Fruit fly (Drosophila melanogaster) whole organism, embryonic: ENCODE results near the gene fwd.

Source experiments
- Abd-B ChIP-seq: fragments of 200-800 bp; sonication (Bioruptor generic); optimal IDR thresholded peaks from 2 replicates; lab custom pipeline; 2018; ENCODE audit warnings: missing biosample characterization, mild to moderate bottlenecking, missing genetic modification characterization, moderate library complexity
- Awh ChIP-seq: fragments of 200-800 bp; sonication (Bioruptor generic); IDR thresholded peaks from 2 replicates; pipeline ENCODE4, ENCODE4 v1.3.6; 2022; ENCODE audit warnings: missing biosample characterization, missing genetic modification characterization
- Blimp-1 ChIP-seq: fragments of 200-800 bp; sonication (Bioruptor generic); optimal IDR thresholded peaks from 3 replicates; lab custom pipeline; 2018; ENCODE audit warnings: missing biosample characterization, missing genetic modification characterization, mild to moderate bottlenecking, moderate library complexity, missing genetic modification reagents
- BtbVII ChIP-seq: fragments of 200-800 bp; sonication (Bioruptor generic); optimal IDR thresholded peaks from 3 replicates; lab custom pipeline; 2017; ENCODE audit warnings: missing biosample characterization, mild to moderate bottlenecking, missing genetic modification characterization
- Bteb2 ChIP-seq: fragments of 200-800 bp; sonication (Bioruptor generic); optimal IDR thresholded peaks from 2 replicates; lab custom pipeline; 2016; ENCODE audit warnings: missing biosample characterization, missing genetic modification characterization
- CG10267 ChIP-seq: fragments of 200-800 bp; sonication (Bioruptor generic); optimal IDR thresholded peaks from 2 replicates; lab custom pipeline; 2018; ENCODE audit warnings: missing biosample characterization, mild to moderate bottlenecking, missing genetic modification characterization, moderate library complexity
- CG14050 ChIP-seq: fragments of 200-800 bp; sonication (Bioruptor generic); IDR thresholded peaks from 3 replicates; pipeline ENCODE4 v1.3.6; 2022; ENCODE audit warnings: missing biosample characterization, missing genetic modification characterization
- CG31441 ChIP-seq: fragments of 200-800 bp; sonication (Bioruptor generic); IDR thresholded peaks from 2 replicates; pipeline ENCODE4 v1.3.6; 2022; ENCODE audit warnings: missing biosample characterization, missing genetic modification characterization
- CG3163 ChIP-seq: fragments of 200-800 bp; sonication (Bioruptor generic); optimal IDR thresholded peaks from 3 replicates; lab custom pipeline; 2016; ENCODE audit warnings: missing biosample characterization, missing genetic modification characterization
- CG33557 ChIP-seq: fragments of 200-800 bp; sonication (Bioruptor generic); optimal IDR thresholded peaks from 2 replicates; lab custom pipeline; 2019; ENCODE audit warnings: missing biosample characterization, mild to moderate bottlenecking, missing genetic modification characterization, moderate library complexity
- CG3407 ChIP-seq: fragments of 200-800 bp; sonication (Bioruptor generic); optimal IDR thresholded peaks from 2 replicates; lab custom pipeline; 2018; ENCODE audit warnings: missing biosample characterization, mild to moderate bottlenecking, missing genetic modification characterization
- CG3726 ChIP-seq: fragments of 200-800 bp; sonication (Bioruptor generic); IDR thresholded peaks from 3 replicates; pipeline ENCODE4, ENCODE4 v1.3.6; 2022; ENCODE audit warnings: missing biosample characterization, missing genetic modification characterization
- CG4730 ChIP-seq: fragments of 200-800 bp; sonication (Bioruptor generic); IDR thresholded peaks from 2 replicates; pipeline ENCODE4 v1.3.6; 2022; ENCODE audit warnings: missing biosample characterization, missing genetic modification characterization
- CG7357 ChIP-seq: fragments of 200-800 bp; sonication (Bioruptor generic); IDR thresholded peaks from 3 replicates; pipeline ENCODE4 v1.3.6; 2022; ENCODE audit warnings: missing biosample characterization, missing genetic modification characterization
- CG7839 ChIP-seq: fragments of 200-800 bp; sonication (Bioruptor generic); optimal IDR thresholded peaks from 3 replicates; lab custom pipeline; 2018; ENCODE audit warnings: missing biosample characterization, mild to moderate bottlenecking, missing genetic modification characterization, moderate library complexity
- CG9609 ChIP-seq: fragments of 200-800 bp; sonication (Bioruptor generic); optimal IDR thresholded peaks from 3 replicates; lab custom pipeline; 2016; ENCODE audit warnings: missing biosample characterization, missing genetic modification characterization
- Dip2 ChIP-seq: fragments of 200-800 bp; sonication (Bioruptor generic); IDR thresholded peaks from 2 replicates; pipeline ENCODE4 v1.3.6; 2022; ENCODE audit warnings: missing biosample characterization, missing genetic modification characterization
- E2f2 ChIP-seq: fragments of 200-800 bp; sonication (Bioruptor generic); IDR thresholded peaks from 2 replicates; pipeline ENCODE4 v1.3.6; 2022; ENCODE audit warnings: missing biosample characterization, missing genetic modification characterization
- HHEX ChIP-seq: fragments of 200-800 bp; sonication (Bioruptor generic); optimal IDR thresholded peaks from 3 replicates; lab custom pipeline; 2017; ENCODE audit warnings: missing biosample characterization, mild to moderate bottlenecking, missing genetic modification characterization, missing genetic modification reagents
- HmgD ChIP-seq: fragments of 200-800 bp; sonication (Bioruptor generic); optimal IDR thresholded peaks from 3 replicates; lab custom pipeline; 2016; ENCODE audit warnings: missing biosample characterization, missing genetic modification characterization
- Hmx ChIP-seq: fragments of 200-800 bp; sonication (Bioruptor generic); optimal IDR thresholded peaks from 2 replicates; lab custom pipeline; 2016; ENCODE audit warnings: missing biosample characterization, missing genetic modification characterization
- Hsf ChIP-seq: fragments of 200-800 bp; sonication (Bioruptor generic); optimal IDR thresholded peaks from 3 replicates; lab custom pipeline; 2016; ENCODE audit warnings: missing biosample characterization, missing genetic modification characterization
- Meics ChIP-seq: fragments of 200-800 bp; sonication (Bioruptor generic); optimal IDR thresholded peaks from 2 replicates; lab custom pipeline; 2017; ENCODE audit warnings: missing biosample characterization, mild to moderate bottlenecking, missing genetic modification characterization
- Myb ChIP-seq: fragments of 200-800 bp; sonication (Bioruptor generic); optimal IDR thresholded peaks from 2 replicates; lab custom pipeline; 2016; ENCODE audit warnings: missing biosample characterization, missing genetic modification characterization
- Oaz ChIP-seq: fragments of 200-800 bp; sonication (Bioruptor generic); IDR thresholded peaks from 2 replicates; pipeline ENCODE4 v1.3.6; 2022; ENCODE audit warnings: missing biosample characterization, missing genetic modification characterization
- Sry-β ChIP-seq: fragments of 200-800 bp; sonication (Bioruptor generic); optimal IDR thresholded peaks from 2 replicates; lab custom pipeline; 2018; ENCODE audit warnings: missing biosample characterization, mild to moderate bottlenecking, missing genetic modification characterization, moderate library complexity
- Tbp ChIP-seq: fragments of >200 bp; optimal IDR thresholded peaks from 2 replicates; lab custom pipeline; 2018; ENCODE audit warnings: missing biosample characterization, missing genetic modification characterization
- Usf ChIP-seq: fragments of 200-800 bp; sonication (Bioruptor generic); optimal IDR thresholded peaks from 2 replicates; lab custom pipeline; 2017; ENCODE audit warnings: missing genotype, missing biosample characterization, missing genetic modification characterization
- Xrp1 ChIP-seq: fragments of 200-800 bp; sonication (Bioruptor generic); IDR thresholded peaks from 2 replicates; pipeline ENCODE4 v1.3.6; 2022; ENCODE audit warnings: missing biosample characterization, missing genetic modification characterization
- ash1 ChIP-seq: fragments of 200-800 bp; sonication (Bioruptor generic); optimal IDR thresholded peaks from 2 replicates; lab custom pipeline; 2018; ENCODE audit warnings: missing biosample characterization, mild to moderate bottlenecking, missing genetic modification characterization
- bcd ChIP-seq: fragments of 200-800 bp; sonication (Bioruptor generic); optimal IDR thresholded peaks from 2 replicates; lab custom pipeline; 2017; ENCODE audit warnings: missing biosample characterization, mild to moderate bottlenecking, missing genetic modification characterization
- bowl ChIP-seq: fragments of 200-800 bp; sonication (Bioruptor generic); IDR thresholded peaks from 2 replicates; pipeline ENCODE4 v1.3.6; 2022; ENCODE audit warnings: missing biosample characterization, missing genetic modification characterization
- cg ChIP-seq: fragments of 200-800 bp; sonication (Bioruptor generic); optimal IDR thresholded peaks from 3 replicates; lab custom pipeline; 2019; ENCODE audit warnings: missing biosample characterization, mild to moderate bottlenecking, missing genetic modification characterization, moderate library complexity
- chinmo ChIP-seq: fragments of 200-800 bp; sonication (Bioruptor generic); IDR thresholded peaks from 4 replicates; pipeline ENCODE4 v1.3.6; 2022; ENCODE audit warnings: missing biosample characterization, missing genetic modification characterization; ENCODE audit not compliant: partially characterized antibody
- ci ChIP-seq: fragments of 200-800 bp; sonication (Bioruptor generic); IDR thresholded peaks from 3 replicates; pipeline ENCODE4 v1.3.6; 2022; ENCODE audit warnings: missing biosample characterization, missing genetic modification characterization
- eyg ChIP-seq: fragments of 200-800 bp; sonication (Bioruptor generic); optimal IDR thresholded peaks from 3 replicates; lab custom pipeline; 2016; ENCODE audit warnings: missing biosample characterization, missing genetic modification characterization
- gfzf ChIP-seq: fragments of 200-800 bp; sonication (Bioruptor generic); optimal IDR thresholded peaks from 2 replicates; lab custom pipeline; 2016; ENCODE audit warnings: missing biosample characterization, mild to moderate bottlenecking, missing genetic modification characterization, moderate library complexity
- grn ChIP-seq: fragments of 200-800 bp; sonication (Bioruptor generic); optimal IDR thresholded peaks from 3 replicates; lab custom pipeline; 2017; ENCODE audit warnings: missing biosample characterization, missing genetic modification characterization
- jing ChIP-seq: fragments of 200-800 bp; sonication (Bioruptor generic); optimal IDR thresholded peaks from 2 replicates; lab custom pipeline; 2018; ENCODE audit warnings: missing biosample characterization, mild to moderate bottlenecking, missing genetic modification characterization
- lola ChIP-seq, 3 experiments: fragments of >200 bp in 2 of 3; fragments of 200-800 bp in 1 of 3; sonication (Bioruptor generic) in 1 of 3; optimal IDR thresholded peaks; 2 replicates each; lab custom pipeline; 2017 to 2019; ENCODE audit warnings: missing biosample characterization in 3 of 3, missing genetic modification characterization in 3 of 3, mild to moderate bottlenecking in 1 of 3, moderate library complexity in 1 of 3
- maf-S ChIP-seq: fragments of 200-800 bp; sonication (Bioruptor generic); optimal IDR thresholded peaks from 2 replicates; lab custom pipeline; 2016; ENCODE audit warnings: missing biosample characterization, missing genetic modification characterization
- mld ChIP-seq: fragments of 200-800 bp; sonication (Bioruptor generic); IDR thresholded peaks from 3 replicates; pipeline ENCODE4 v1.3.6; 2022; ENCODE audit warnings: missing biosample characterization, missing genetic modification characterization; ENCODE audit not compliant: partially characterized antibody
- onecut ChIP-seq: fragments of 200-800 bp; sonication (Bioruptor generic); IDR thresholded peaks from 2 replicates; pipeline ENCODE4 v1.3.6; 2022; ENCODE audit warnings: missing biosample characterization, missing genetic modification characterization
- otp ChIP-seq: fragments of 200-800 bp; sonication (Bioruptor generic); IDR thresholded peaks from 3 replicates; pipeline ENCODE4, ENCODE4 v1.3.6; 2022; ENCODE audit warnings: missing biosample characterization, missing genetic modification characterization
- ranshi ChIP-seq: fragments of 200-800 bp; sonication (Bioruptor generic); IDR thresholded peaks from 2 replicates; pipeline ENCODE4 v1.3.6; 2022; ENCODE audit warnings: missing biosample characterization, missing genetic modification characterization
- ro ChIP-seq: fragments of 200-800 bp; sonication (Bioruptor generic); IDR thresholded peaks from 2 replicates; pipeline ENCODE4 v1.3.6; 2022; ENCODE audit warnings: missing biosample characterization, missing genetic modification characterization
- sens-2 ChIP-seq: fragments of 200-800 bp; sonication (Bioruptor generic); IDR thresholded peaks from 2 replicates; pipeline ENCODE4 v1.3.6; 2022; ENCODE audit warnings: missing biosample characterization, missing genetic modification characterization
- sima ChIP-seq: fragments of 200-800 bp; sonication (Bioruptor generic); optimal IDR thresholded peaks from 2 replicates; lab custom pipeline; 2016; ENCODE audit warnings: missing biosample characterization, missing genetic modification characterization
- sug ChIP-seq: fragments of 200-800 bp; optimal IDR thresholded peaks from 2 replicates; lab custom pipeline; 2019; ENCODE audit warnings: missing biosample characterization, mild to moderate bottlenecking, missing genetic modification characterization, moderate library complexity
- tx ChIP-seq: fragments of 200-800 bp; sonication (Bioruptor generic); optimal IDR thresholded peaks from 2 replicates; lab custom pipeline; 2016; ENCODE audit warnings: missing biosample characterization, missing genetic modification characterization

fwd gene

dm6 chr3L:270760-271500, 48.8 kb downstream of the fwd start, which contains the start of gene miple2 (continued):
- TF ChIP-seq sens-2, result no peak
- no peak for TF ChIP-seq Oaz
- no peak for TF ChIP-seq sima
- TF ChIP-seq Dip2 (GFP tag; lab: Robert Waterston, UW), result no peak
- TF ChIP-seq CG4730 (GFP tag; lab: Robert Waterston, UW), result no peak
- peak; percentile 60 for TF ChIP-seq Meics (GFP tag; lab: Kevin White, UChicago)
- TF ChIP-seq Awh (GFP tag; lab: Robert Waterston, UW), result 0 out of 2 replicates have a peak, but pooled peaks have one; percentile 31
- TF ChIP-seq Xrp1 (GFP tag; lab: Robert Waterston, UW), result peak; percentile 60
- TF ChIP-seq Usf, result no peak
- TF ChIP-seq Hmx (GFP tag; lab: Kevin White, UChicago), result peak; percentile 28
- TF ChIP-seq Sry-β, result peak; percentile 44
- TF ChIP-seq CG31441, result no peak; the same call in 1 of the 2 replicates
- TF ChIP-seq mld (GFP tag; lab: Robert Waterston, UW), result no peak
- no peak for TF ChIP-seq CG7357 (GFP tag; lab: Robert Waterston, UW)
- TF ChIP-seq BtbVII (GFP tag; lab: Kevin White, UChicago), result peak; percentile 35
- no peak for TF ChIP-seq jing (GFP tag; lab: Kevin White, UChicago)
- no peak for TF ChIP-seq bowl (GFP tag; lab: Robert Waterston, UW)
- peak; percentile 84 for TF ChIP-seq grn
- peak; percentile 56 for TF ChIP-seq HHEX (GFP tag; lab: Kevin White, UChicago)
- peak; percentile 24 for TF ChIP-seq tx
- TF ChIP-seq CG3163 (GFP tag; lab: Kevin White, UChicago), result peak; percentile 1
- TF ChIP-seq ash1, result no peak
- peak; percentile 63 for TF ChIP-seq CG33557 (GFP tag; lab: Kevin White, UChicago)
- peak; percentile 2 for TF ChIP-seq maf-S (GFP tag; lab: Kevin White, UChicago)
- no peak for TF ChIP-seq otp (GFP tag; lab: Robert Waterston, UW)
- TF ChIP-seq eyg, result no peak
- no peak for TF ChIP-seq gfzf (GFP tag; lab: Kevin White, UChicago)
- peak; percentile 38 for TF ChIP-seq Bteb2
- peak; percentile 15 for TF ChIP-seq CG10267
- no peak for TF ChIP-seq CG3726
- peak; percentile 37 for TF ChIP-seq sug (tag; lab: Kevin White, UChicago)
- TF ChIP-seq E2f2 (GFP tag; lab: Robert Waterston, UW), result no peak
- TF ChIP-seq ro, result no peak
- TF ChIP-seq Hsf, result peak; percentile 50
- TF ChIP-seq CG14050 (GFP tag; lab: Robert Waterston, UW), result no peak
- TF ChIP-seq bcd (GFP tag; lab: Kevin White, UChicago), result no peak
- TF ChIP-seq CG9609, result no peak
- no peak for TF ChIP-seq CG7839 (tag; lab: Kevin White, UChicago)
- TF ChIP-seq Blimp-1, result no peak
- no peak for TF ChIP-seq ranshi (GFP tag; lab: Robert Waterston, UW)
- peak; percentile 23 for TF ChIP-seq Myb (GFP tag; lab: Kevin White, UChicago)
- TF ChIP-seq lola (GFP tag; optimal IDR thresholded peaks at IDR 0.05; lab: Kevin White, UChicago), result peak in 1 of 3 experiments; percentile 62
- TF ChIP-seq CG3407 (GFP tag; lab: Kevin White, UChicago), result peak; percentile 32
- TF ChIP-seq Tbp (GFP tag; lab: Kevin White, UChicago), result no peak
- TF ChIP-seq onecut (GFP tag; lab: Robert Waterston, UW), result 0 out of 2 replicates have a peak, but pooled peaks have one; percentile 25
- TF ChIP-seq ci (GFP tag; lab: Robert Waterston, UW), result 0 out of 3 replicates have a peak, but pooled peaks have one; percentile 6
- TF ChIP-seq chinmo (GFP tag; lab: Robert Waterston, UW), result peak; percentile 68; the same call in 3 of the 4 replicates
- TF ChIP-seq cg (GFP tag; lab: Kevin White, UChicago), result peak; percentile 91
- TF ChIP-seq HmgD (GFP tag; lab: Kevin White, UChicago), result no peak
- TF ChIP-seq Abd-B (GFP tag; lab: Kevin White, UChicago), result no peak
